Fruit fly (Drosophila melanogaster): ENCODE data around the gene CG7084.

Gene CG7084

DNA sequence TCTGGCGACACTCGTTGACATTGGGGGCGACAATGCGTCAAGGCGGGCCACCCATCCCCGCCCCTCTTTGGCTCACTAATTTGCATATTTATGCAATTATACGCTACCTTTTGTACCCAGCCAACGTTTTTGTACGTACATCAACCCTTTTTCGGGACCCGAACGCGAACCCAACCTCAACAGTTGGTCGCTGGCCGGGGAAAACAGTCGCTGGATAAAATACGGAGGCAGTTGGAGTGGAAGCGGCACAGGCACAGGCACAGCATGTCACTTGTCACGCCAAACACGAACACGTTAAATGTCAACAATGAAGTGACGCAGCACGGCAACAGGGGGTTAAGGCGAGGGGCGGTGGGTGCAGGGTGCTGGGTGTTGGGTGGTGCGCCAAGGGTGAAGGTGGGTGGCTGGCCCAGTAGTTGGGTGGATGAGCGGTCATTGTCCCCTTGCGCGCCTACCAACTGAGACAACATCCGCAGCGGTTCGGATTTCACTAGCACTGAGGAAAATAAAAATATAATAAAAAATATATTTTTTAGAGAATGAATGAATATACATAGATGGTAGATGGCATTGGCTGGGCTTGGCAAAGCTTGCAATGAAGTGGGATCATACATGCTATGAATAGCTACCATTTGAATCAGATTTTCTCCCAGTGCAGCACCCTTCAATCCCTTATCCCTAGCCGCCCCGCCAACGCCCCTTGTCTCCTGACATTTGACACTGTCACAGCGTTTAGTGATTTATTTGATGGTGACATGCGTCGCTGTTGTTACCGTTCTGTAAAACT is 37.7 kb upstream of the CG7084 start (continued):
- TF ChIP-seq CG3163 (GFP tag; optimal IDR thresholded peaks at IDR 0.05) (no peak), tll (GFP tag; optimal IDR thresholded peaks at IDR 0.05) (no peak), gem (tag; optimal IDR thresholded peaks at IDR 0.05) (peak; percentile 52), CG8089 (GFP tag; optimal IDR thresholded peaks at IDR 0.05) (no peak), hb (GFP tag; IDR thresholded peaks at IDR 0.05; ENCODE audit: partially characterized antibody) (no peak), Eip74EF (GFP tag; optimal IDR thresholded peaks at IDR 0.05) (no peak), CG11504 (tag; optimal IDR thresholded peaks at IDR 0.05) (peak; percentile 49), vnd (GFP tag; IDR thresholded peaks at IDR 0.05; ENCODE audit: partially characterized antibody) (no peak), CG10321 (GFP tag; IDR thresholded peaks at IDR 0.05) (no peak), CG6654 (GFP tag; optimal IDR thresholded peaks at IDR 0.05) (no peak), MESR4 (GFP tag; optimal IDR thresholded peaks at IDR 0.05) (no peak), dan (GFP tag; IDR thresholded peaks at IDR 0.05) (no peak), ash1 (GFP tag; optimal IDR thresholded peaks at IDR 0.05) (no peak), CTCF (GFP tag; optimal IDR thresholded peaks at IDR 0.05) (no peak), dmrt99B (tag; optimal IDR thresholded peaks at IDR 0.05) (peak; percentile 40), NfI (GFP tag; optimal IDR thresholded peaks at IDR 0.05) (no peak), CG30403 (GFP tag; optimal IDR thresholded peaks at IDR 0.05) (no peak), Aef1 (GFP tag; IDR thresholded peaks at IDR 0.05) (peak; percentile 39; the same call in 1 of the 3 replicates), az2 (GFP tag; optimal IDR thresholded peaks at IDR 0.05) (peak; percentile 23), Six4 (GFP tag; optimal IDR thresholded peaks at IDR 0.05) (no peak), Spps (tag; optimal IDR thresholded peaks at IDR 0.05) (no peak), CHES-1-like (GFP tag; optimal IDR thresholded peaks at IDR 0.05) (no peak), ham (GFP tag; IDR thresholded peaks at IDR 0.05) (no peak), CG17829 (tag; optimal IDR thresholded peaks at IDR 0.05) (peak; percentile 35), dati (GFP tag; IDR thresholded peaks at IDR 0.05) (no peak), lov (optimal IDR thresholded peaks at IDR 0.05) (no peak), lov (GFP tag; IDR thresholded peaks at IDR 0.05) (no peak), pzg (GFP tag; optimal IDR thresholded peaks at IDR 0.05) (no peak), dm (GFP tag; optimal IDR thresholded peaks at IDR 0.05) (no peak), p53 (GFP tag; optimal IDR thresholded peaks at IDR 0.05) (no peak), pb (GFP tag; optimal IDR thresholded peaks at IDR 0.05) (no peak), CG17802 (tag; optimal IDR thresholded peaks at IDR 0.05) (no peak), CG7928 (GFP tag; optimal IDR thresholded peaks at IDR 0.05) (no peak), luna (GFP tag; optimal IDR thresholded peaks at IDR 0.05) (no peak), Ravus (GFP tag; IDR thresholded peaks at IDR 0.05) (no peak), CG8290 (GFP tag; optimal IDR thresholded peaks at IDR 0.05) (no peak), CG8290 (tag; optimal IDR thresholded peaks at IDR 0.05) (no peak), eyg (GFP tag; optimal IDR thresholded peaks at IDR 0.05) (no peak), psq (GFP tag; optimal IDR thresholded peaks at IDR 0.05) (no peak), nerfin-2 (GFP tag; IDR thresholded peaks at IDR 0.05; ENCODE audit: partially characterized antibody) (no peak), zfh2 (GFP tag; optimal IDR thresholded peaks at IDR 0.05) (no peak), tap (tag; optimal IDR thresholded peaks at IDR 0.05) (no peak), Hr78 (GFP tag; optimal IDR thresholded peaks at IDR 0.05) (no peak), CG8281 (tag; optimal IDR thresholded peaks at IDR 0.05) (no peak), CG13775 (GFP tag; optimal IDR thresholded peaks at IDR 0.05) (no peak), CG7786 (GFP tag; optimal IDR thresholded peaks at IDR 0.05) (no peak), H15 (GFP tag; IDR thresholded peaks at IDR 0.05) (0 out of 3 replicates have a peak, but pooled peaks have one; percentile 22), CG2875 (GFP tag; optimal IDR thresholded peaks at IDR 0.05) (no peak), wdn (GFP tag; IDR thresholded peaks at IDR 0.05) (no peak), al (GFP tag; IDR thresholded peaks at IDR 0.05) (no peak)

Measured in whole organism, embryonic.